Worm (Caenorhabditis elegans) whole organism, young adult: Measurements from ENCODE around the gene bus-19.

Experiments used
- B0019.2 ChIP-seq: fragments of 200-800 bp; sonication (Bioruptor generic); conservative IDR thresholded peaks from 2 replicates; pipeline ENCODE4 v1.3.6; 2022; ENCODE audit warnings: missing genetic modification reagents, missing genetic modification characterization, missing compliant biosample characterization
- B0261.1 ChIP-seq: sonication (generic microtip); optimal IDR thresholded peaks from 2 replicates; lab custom pipeline; 2016; ENCODE audit warnings: mild to moderate bottlenecking, missing genetic modification characterization, moderate library complexity, missing compliant biosample characterization
- F22D6.2 ChIP-seq: sonication (generic microtip); optimal IDR thresholded peaks from 2 replicates; lab custom pipeline; 2016; ENCODE audit warnings: mild to moderate bottlenecking, missing genetic modification characterization, missing compliant biosample characterization
- F33H1.4 ChIP-seq: fragments of 200-800 bp; sonication (Bioruptor generic); IDR thresholded peaks from 2 replicates; pipeline ENCODE4 v1.3.6; 2022; ENCODE audit warnings: missing genetic modification reagents, missing genetic modification characterization, missing compliant biosample characterization
- F39B2.1 ChIP-seq: fragments of 200-800 bp; sonication (Bioruptor generic); IDR thresholded peaks from 2 replicates; pipeline ENCODE4 v1.3.6; 2022; ENCODE audit warnings: missing genetic modification reagents, missing genetic modification characterization, missing compliant biosample characterization
- F55B11.4 ChIP-seq: sonication (generic microtip); optimal IDR thresholded peaks from 2 replicates; lab custom pipeline; 2016; ENCODE audit warnings: missing compliant biosample characterization, missing genetic modification characterization, borderline replicate concordance; ENCODE audit not compliant: insufficient read depth
- Y79H2A.3 ChIP-seq: fragments of 200-800 bp; sonication (Bioruptor generic); conservative IDR thresholded peaks from 2 replicates; pipeline ENCODE4 v1.3.6; 2022; ENCODE audit warnings: missing genetic modification reagents, missing genetic modification characterization, missing compliant biosample characterization
- Y95B8A.8 ChIP-seq: fragments of 200-800 bp; sonication (Bioruptor generic); IDR thresholded peaks from 2 replicates; pipeline ENCODE4 v1.3.6; 2022; ENCODE audit warnings: missing genetic modification reagents, missing genetic modification characterization, missing compliant biosample characterization
- attf-3 ChIP-seq: fragments of 200-800 bp; sonication (Bioruptor generic); conservative IDR thresholded peaks from 2 replicates; pipeline ENCODE4 v1.3.6; 2022; ENCODE audit warnings: missing genetic modification reagents, missing genetic modification characterization, missing compliant biosample characterization
- attf-5 ChIP-seq: fragments of 200-800 bp; sonication (Bioruptor generic); optimal IDR thresholded peaks from 2 replicates; lab custom pipeline; 2018; ENCODE audit warnings: mild to moderate bottlenecking, missing genetic modification characterization, missing compliant biosample characterization
- attf-6 ChIP-seq: fragments of 200-800 bp; sonication (Bioruptor generic); IDR thresholded peaks from 2 replicates; pipeline ENCODE4 v1.3.6; 2022; ENCODE audit warnings: missing genetic modification reagents, missing genetic modification characterization, missing compliant biosample characterization
- cebp-1 ChIP-seq, 2 experiments: fragments of 200-800 bp in 1 of 2; sonication (Bioruptor generic) in 1 of 2; sonication (generic microtip) in 1 of 2; IDR thresholded peaks in 1 of 2; optimal IDR thresholded peaks in 1 of 2; 2 replicates each; pipeline versions ENCODE4 v1.3.6 to Lab custom; 2017 to 2022; ENCODE audit warnings: missing compliant biosample characterization in 2 of 2, missing genetic modification characterization in 2 of 2, mild to moderate bottlenecking in 1 of 2, missing genetic modification reagents in 1 of 2, moderate library complexity in 1 of 2
- ceh-40 ChIP-seq: fragments of 200-800 bp; sonication (Bioruptor generic); IDR thresholded peaks from 2 replicates; pipeline ENCODE4 v1.3.6; 2022; ENCODE audit warnings: missing genetic modification characterization, missing compliant biosample characterization
- ceh-58 ChIP-seq: fragments of 200-800 bp; sonication (Bioruptor generic); IDR thresholded peaks from 2 replicates; pipeline ENCODE4 v1.3.6; 2022; ENCODE audit warnings: missing genetic modification characterization, missing compliant biosample characterization
- ceh-91 ChIP-seq: fragments of 200-800 bp; sonication (Bioruptor generic); IDR thresholded peaks from 2 replicates; pipeline ENCODE4 v1.3.6; 2022; ENCODE audit warnings: missing genetic modification reagents, missing genetic modification characterization, missing compliant biosample characterization
- dox-1 ChIP-seq: fragments of 200-800 bp; sonication (Bioruptor generic); IDR thresholded peaks from 2 replicates; pipeline ENCODE4 v1.3.6; 2022; ENCODE audit warnings: missing genetic modification reagents, missing genetic modification characterization, missing compliant biosample characterization
- dpl-1 ChIP-seq: fragments of 150-350 bp; optimal IDR thresholded peaks from 2 replicates; lab custom pipeline; 2014; ENCODE audit warnings: missing biosample characterization, missing genetic modification reagents, missing genetic modification characterization
- egrh-3 ChIP-seq: fragments of 200-800 bp; sonication (Bioruptor generic); IDR thresholded peaks from 2 replicates; pipeline ENCODE4 v1.3.6; 2022; ENCODE audit warnings: missing genetic modification reagents, missing genetic modification characterization, missing compliant biosample characterization
- fkh-3 ChIP-seq: sonication (generic microtip); optimal IDR thresholded peaks from 2 replicates; lab custom pipeline; 2016; ENCODE audit warnings: mild to moderate bottlenecking, missing genetic modification characterization, missing compliant biosample characterization
- hlh-26 ChIP-seq: fragments of 200-800 bp; sonication (Bioruptor generic); conservative IDR thresholded peaks from 2 replicates; pipeline ENCODE4 v1.3.6; 2022; ENCODE audit warnings: missing genetic modification reagents, missing genetic modification characterization, missing compliant biosample characterization
- let-526 ChIP-seq: fragments of 200-800 bp; sonication (Bioruptor generic); IDR thresholded peaks from 2 replicates; pipeline ENCODE4 v1.3.6; 2022; ENCODE audit warnings: missing genetic modification reagents, missing genetic modification characterization, missing compliant biosample characterization
- let-607 ChIP-seq, 2 experiments: fragments of 200-800 bp in 1 of 2; sonication (Bioruptor generic) in 1 of 2; sonication (generic microtip) in 1 of 2; optimal IDR thresholded peaks; 2 replicates each; lab custom pipeline; 2016 to 2018; ENCODE audit warnings: mild to moderate bottlenecking in 2 of 2, missing compliant biosample characterization in 2 of 2, missing genetic modification characterization in 2 of 2, moderate library complexity in 2 of 2, missing genotype in 1 of 2
- mxl-1 ChIP-seq: sonication (generic microtip); optimal IDR thresholded peaks from 2 replicates; lab custom pipeline; 2016; ENCODE audit warnings: missing genetic modification characterization, missing compliant biosample characterization
- nfyb-1 ChIP-seq: fragments of 200-800 bp; sonication (Bioruptor generic); IDR thresholded peaks from 2 replicates; pipeline ENCODE4 v1.3.6; 2022; ENCODE audit warnings: missing genetic modification reagents, missing genetic modification characterization, missing compliant biosample characterization
- nhr-27 ChIP-seq: fragments of 200-800 bp; sonication (Bioruptor generic); optimal IDR thresholded peaks from 2 replicates; lab custom pipeline; 2018; ENCODE audit warnings: mild to moderate bottlenecking, missing genetic modification characterization, moderate library complexity, missing compliant biosample characterization
- rpc-1 ChIP-seq, 2 experiments: fragments of 150-350 bp in 1 of 2; sonication (generic microtip) in 1 of 2; optimal IDR thresholded peaks; 2 replicates each; lab custom pipeline; 2014 to 2018; ENCODE audit warnings: missing biosample characterization in 1 of 2, missing genetic modification characterization in 1 of 2, missing genetic modification reagents in 1 of 2, missing genotype in 1 of 2
- sdz-38 ChIP-seq: sonication (generic microtip); optimal IDR thresholded peaks from 2 replicates; lab custom pipeline; 2016; ENCODE audit warnings: missing genotype, missing genetic modification characterization, missing compliant biosample characterization
- somi-1 ChIP-seq: fragments of 200-800 bp; sonication (Bioruptor generic); optimal IDR thresholded peaks from 2 replicates; lab custom pipeline; 2018; ENCODE audit warnings: mild to moderate bottlenecking, missing genetic modification characterization, missing compliant biosample characterization
- tbx-9 ChIP-seq: sonication (generic microtip); optimal IDR thresholded peaks from 2 replicates; lab custom pipeline; 2016; ENCODE audit warnings: borderline replicate concordance, missing genetic modification characterization, inconsistent platforms, missing compliant biosample characterization
- unc-130 ChIP-seq: sonication (generic microtip); optimal IDR thresholded peaks from 2 replicates; lab custom pipeline; 2016; ENCODE audit warnings: missing genetic modification reagents, missing genetic modification characterization, missing compliant biosample characterization
- unc-62 ChIP-seq: fragments of 150-350 bp; optimal IDR thresholded peaks from 2 replicates; lab custom pipeline; 2014; ENCODE audit warnings: missing biosample characterization, missing genetic modification reagents, missing genetic modification characterization
- xnd-1 ChIP-seq: sonication (generic microtip); optimal IDR thresholded peaks from 2 replicates; lab custom pipeline; 2016; ENCODE audit warnings: missing genotype, missing genetic modification reagents, missing genetic modification characterization, missing compliant biosample characterization
- ztf-28 ChIP-seq: fragments of 200-800 bp; sonication (Bioruptor generic); IDR thresholded peaks from 2 replicates; pipeline ENCODE4 v1.3.6; 2022; ENCODE audit warnings: missing genetic modification reagents, missing genetic modification characterization, missing compliant biosample characterization

bus-19 gene

ce11 chrV:12896850-12897249 lies 25.0 kb downstream of the bus-19 start (continued):
- TF ChIP-seq Y79H2A.3 (GFP tag; lab: Robert Waterston, UW) = no peak
- TF ChIP-seq Y95B8A.8 = no peak
- no peak for TF ChIP-seq ceh-40 (GFP tag; lab: Robert Waterston, UW)
- no peak for TF ChIP-seq ceh-91

- TF ChIP-seq fkh-3 (tag; lab: Kevin White, UChicago) = no peak
- 0 out of 2 replicates have a peak, but pooled peaks have one; percentile 25 for TF ChIP-seq cebp-1 (GFP tag; IDR thresholded peaks at IDR 0.05; lab: Robert Waterston, UW)
- TF ChIP-seq cebp-1 (tag; optimal IDR thresholded peaks at IDR 0.05; lab: Kevin White, UChicago) = no peak
These were observed 25.5 kb downstream of the bus-19 start for ce11 chrV:12897338-12897737.

ce11 chrV:12898583-12899232 lies 26.9 kb downstream of the bus-19 start:
- TF ChIP-seq F33H1.4 (GFP tag; lab: Robert Waterston, UW) = no peak
- no peak for TF ChIP-seq B0261.1 (tag; lab: Kevin White, UChicago)
- TF ChIP-seq tbx-9 = no peak
- no peak for TF ChIP-seq hlh-26 (GFP tag; lab: Robert Waterston, UW)
- no peak for TF ChIP-seq attf-5 (GFP tag; lab: Kevin White, UChicago)
- TF ChIP-seq attf-3 (GFP tag; lab: Robert Waterston, UW) = no peak
- no peak for TF ChIP-seq somi-1 (GFP tag; lab: Kevin White, UChicago)
- TF ChIP-seq dpl-1 (GFP tag; lab: Kevin White, UChicago) = no peak
- TF ChIP-seq mxl-1 (tag; lab: Kevin White, UChicago) = no peak
- no peak for TF ChIP-seq unc-62 (GFP tag; lab: Kevin White, UChicago)
- no peak for TF ChIP-seq dox-1 (GFP tag; lab: Robert Waterston, UW)
- TF ChIP-seq B0019.2 = no peak
- TF ChIP-seq ceh-58 (GFP tag; lab: Robert Waterston, UW) = no peak
- TF ChIP-seq unc-130 (GFP tag; lab: Kevin White, UChicago) = no peak

- TF ChIP-seq xnd-1 (tag; lab: Kevin White, UChicago) (no peak), nfyb-1 (GFP tag; lab: Robert Waterston, UW) (no peak), ceh-40 (GFP tag; lab: Robert Waterston, UW) (no peak)
These were observed 29.4 kb downstream of the bus-19 start for ce11 chrV:12901301-12901700.

DNA sequence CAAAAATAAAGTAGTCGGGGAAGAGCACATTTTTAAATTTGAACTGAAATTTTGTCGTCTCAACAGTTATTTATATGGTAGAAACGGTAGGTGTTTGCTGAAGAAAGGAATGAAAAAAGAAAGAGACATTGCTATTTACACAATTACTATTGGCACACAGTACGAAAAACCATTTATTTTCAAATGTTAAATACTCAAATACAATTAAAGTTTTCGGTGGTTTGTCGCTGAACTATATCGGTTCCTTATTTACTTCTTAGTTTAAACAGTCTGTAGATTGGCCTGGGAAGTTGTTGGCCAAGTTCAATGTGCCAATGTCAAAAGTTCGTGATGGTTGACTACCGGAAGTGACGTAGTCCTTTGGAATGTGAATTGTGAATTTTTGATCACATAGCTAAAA lies 32.2 kb downstream of the bus-19 start, which contains the start of gene ttr-27:
ttr-27 (minus strand) TSS at position 45 of the 400 bp plus-strand sequence.
- no peak for TF ChIP-seq F39B2.1 (GFP tag; lab: Robert Waterston, UW)
- no peak for TF ChIP-seq egrh-3 (GFP tag; lab: Robert Waterston, UW)
- no peak for TF ChIP-seq sdz-38 (tag; lab: Kevin White, UChicago)

- TF ChIP-seq F55B11.4 (tag; lab: Kevin White, UChicago) (no peak), attf-6 (GFP tag; lab: Robert Waterston, UW) (no peak), let-607 (tag; optimal IDR thresholded peaks at IDR 0.05; lab: Kevin White, UChicago) (no peak), rpc-1 (optimal IDR thresholded peaks at IDR 0.05; lab: Kevin White, UChicago) (no peak), rpc-1 (tag; optimal IDR thresholded peaks at IDR 0.05; lab: Kevin White, UChicago) (no peak), ztf-28 (GFP tag; lab: Robert Waterston, UW) (no peak), F22D6.2 (no peak), let-526 (GFP tag; lab: Robert Waterston, UW) (no peak), nhr-27 (tag; lab: Kevin White, UChicago) (no peak)
- TF ChIP-seq, all 124 proteins: peak for 0
These were observed 33.2 kb downstream of the bus-19 start, which contains the start of gene ttr-28 for ce11 chrV:12905074-12905473. TSS of gene ttr-28 (minus strand) at chrV:12905174.
